Worm (Caenorhabditis elegans) whole organism, L2 larva: ENCODE results near the gene ttr-37.

Source experiments
- C34F6.9 ChIP-seq: fragments of 150-350 bp; optimal IDR thresholded peaks from 2 replicates; lab custom pipeline; 2014; ENCODE audit warnings: missing biosample characterization, missing genetic modification characterization
- F13H6.1 ChIP-seq: sonication (generic microtip); optimal IDR thresholded peaks from 2 replicates; lab custom pipeline; 2016; ENCODE audit warnings: missing genetic modification characterization, missing compliant biosample characterization
- R02D3.7 ChIP-seq: fragments of 150-350 bp; optimal IDR thresholded peaks from 2 replicates; lab custom pipeline; 2014; ENCODE audit warnings: missing biosample characterization, missing genetic modification characterization
- Y55F3AM.14 ChIP-seq: fragments of 200-800 bp; sonication (Bioruptor generic); optimal IDR thresholded peaks from 2 replicates; lab custom pipeline; 2018; ENCODE audit warnings: mild to moderate bottlenecking, missing genetic modification characterization, missing compliant biosample characterization
- ZK546.5 ChIP-seq: sonication (generic microtip); optimal IDR thresholded peaks from 2 replicates; lab custom pipeline; 2017; ENCODE audit warnings: missing biosample characterization, missing genetic modification characterization
- alr-1 ChIP-seq: fragments of 150-350 bp; optimal IDR thresholded peaks from 2 replicates; lab custom pipeline; 2014; ENCODE audit warnings: missing biosample characterization, missing genetic modification characterization
- aly-2 ChIP-seq: fragments of 150-350 bp; optimal IDR thresholded peaks from 2 replicates; lab custom pipeline; 2014; ENCODE audit warnings: missing biosample characterization, missing genetic modification characterization
- ama-1 ChIP-seq: fragments of 150-350 bp; optimal IDR thresholded peaks from 2 replicates; lab custom pipeline; 2018; ENCODE audit warnings: inconsistent platforms
- blmp-1 ChIP-seq: sonication (generic microtip); optimal IDR thresholded peaks from 2 replicates; lab custom pipeline; 2017; ENCODE audit warnings: missing genetic modification characterization, mild to moderate bottlenecking, missing compliant biosample characterization, antibody characterized with exemption, moderate library complexity; ENCODE audit not compliant: insufficient read depth
- ceh-16 ChIP-seq: fragments of 150-350 bp; optimal IDR thresholded peaks from 2 replicates; lab custom pipeline; 2014; ENCODE audit warnings: missing biosample characterization, missing genetic modification characterization
- ceh-82 ChIP-seq: fragments of 150-350 bp; optimal IDR thresholded peaks from 2 replicates; lab custom pipeline; 2014; ENCODE audit warnings: missing biosample characterization, missing genetic modification characterization
- crh-2 ChIP-seq: sonication (generic microtip); optimal IDR thresholded peaks from 2 replicates; lab custom pipeline; 2017; ENCODE audit warnings: missing biosample characterization, missing genetic modification characterization
- dmd-4 ChIP-seq: sonication (generic microtip); optimal IDR thresholded peaks from 2 replicates; lab custom pipeline; 2017; ENCODE audit warnings: missing biosample characterization, missing genetic modification characterization
- egl-27 ChIP-seq: sonication (generic microtip); optimal IDR thresholded peaks from 3 replicates; lab custom pipeline; 2017; ENCODE audit warnings: missing biosample characterization, missing genetic modification reagents, missing genetic modification characterization
- elt-1 ChIP-seq: fragments of 150-350 bp; optimal IDR thresholded peaks from 2 replicates; lab custom pipeline; 2014; ENCODE audit warnings: missing biosample characterization, missing genetic modification characterization
- elt-3 ChIP-seq: sonication (generic microtip); optimal IDR thresholded peaks from 2 replicates; lab custom pipeline; 2017; ENCODE audit warnings: missing biosample characterization, missing genetic modification characterization
- fos-1 ChIP-seq: fragments of 150-350 bp; optimal IDR thresholded peaks from 2 replicates; lab custom pipeline; 2014; ENCODE audit warnings: missing biosample characterization, missing genetic modification characterization
- gmeb-1 ChIP-seq: fragments of 150-350 bp; optimal IDR thresholded peaks from 2 replicates; lab custom pipeline; 2014; ENCODE audit warnings: missing biosample characterization, missing genetic modification characterization
- lin-11 ChIP-seq: fragments of 150-350 bp; sonication (generic microtip); optimal IDR thresholded peaks from 2 replicates; lab custom pipeline; 2014; ENCODE audit warnings: missing biosample characterization, missing genetic modification characterization, inconsistent platforms, mixed read lengths
- lin-13 ChIP-seq: fragments of 150-350 bp; optimal IDR thresholded peaks from 2 replicates; lab custom pipeline; 2014; ENCODE audit warnings: missing biosample characterization, missing genetic modification reagents, missing genetic modification characterization
- lin-39 ChIP-seq: fragments of 150-350 bp; optimal IDR thresholded peaks from 2 replicates; lab custom pipeline; 2014; ENCODE audit warnings: missing biosample characterization, missing genetic modification reagents, missing genetic modification characterization
- lsy-2 ChIP-seq, 2 experiments: fragments of 150-350 bp in 1 of 2; sonication (generic microtip) in 1 of 2; optimal IDR thresholded peaks; 2 replicates each; lab custom pipeline; 2014 to 2017; ENCODE audit warnings: missing biosample characterization in 2 of 2, missing genetic modification characterization in 2 of 2
- mab-5 ChIP-seq: fragments of 150-350 bp; optimal IDR thresholded peaks from 2 replicates; lab custom pipeline; 2014; ENCODE audit warnings: missing biosample characterization, missing genetic modification characterization
- mbf-1 ChIP-seq: sonication (generic microtip); optimal IDR thresholded peaks from 2 replicates; lab custom pipeline; 2017; ENCODE audit warnings: missing biosample characterization, missing genetic modification characterization
- mdl-1 ChIP-seq, 2 experiments: fragments of 150-350 bp in 1 of 2; sonication (generic microtip) in 1 of 2; optimal IDR thresholded peaks; 2 replicates each; lab custom pipeline; 2017; ENCODE audit warnings: missing biosample characterization in 2 of 2, missing genetic modification characterization in 2 of 2
- nhr-10 ChIP-seq: sonication (generic microtip); optimal IDR thresholded peaks from 2 replicates; lab custom pipeline; 2017; ENCODE audit warnings: missing biosample characterization, missing genetic modification characterization
- nhr-11 ChIP-seq: fragments of 150-350 bp; optimal IDR thresholded peaks from 2 replicates; lab custom pipeline; 2014; ENCODE audit warnings: missing biosample characterization, missing genetic modification characterization
- nhr-12 ChIP-seq: fragments of 150-350 bp; optimal IDR thresholded peaks from 2 replicates; lab custom pipeline; 2014; ENCODE audit warnings: missing biosample characterization, missing genetic modification characterization
- nhr-129 ChIP-seq: fragments of 150-350 bp; optimal IDR thresholded peaks from 2 replicates; lab custom pipeline; 2014; ENCODE audit warnings: missing biosample characterization, missing genetic modification characterization
- nhr-21 ChIP-seq: fragments of 150-350 bp; optimal IDR thresholded peaks from 2 replicates; lab custom pipeline; 2014; ENCODE audit warnings: missing biosample characterization, missing genetic modification characterization
- nhr-23 ChIP-seq: fragments of 150-350 bp; optimal IDR thresholded peaks from 2 replicates; lab custom pipeline; 2014; ENCODE audit warnings: missing biosample characterization, missing genetic modification reagents, missing genetic modification characterization
- nhr-237 ChIP-seq: fragments of 150-350 bp; optimal IDR thresholded peaks from 2 replicates; lab custom pipeline; 2014; ENCODE audit warnings: missing biosample characterization, missing genetic modification characterization
- nhr-25 ChIP-seq: fragments of 150-350 bp; sonication (generic microtip); optimal IDR thresholded peaks from 3 replicates; lab custom pipeline; 2014; ENCODE audit warnings: missing biosample characterization, missing genetic modification characterization
- nhr-6 ChIP-seq: fragments of 150-350 bp; optimal IDR thresholded peaks from 2 replicates; lab custom pipeline; 2014; ENCODE audit warnings: missing biosample characterization, missing genetic modification characterization
- nhr-77 ChIP-seq: fragments of 150-350 bp; optimal IDR thresholded peaks from 2 replicates; lab custom pipeline; 2014; ENCODE audit warnings: missing biosample characterization, missing genetic modification characterization
- peb-1 ChIP-seq: fragments of 150-350 bp; optimal IDR thresholded peaks from 2 replicates; lab custom pipeline; 2014; ENCODE audit warnings: missing biosample characterization, missing genetic modification characterization
- sem-4 ChIP-seq: fragments of 150-350 bp; optimal IDR thresholded peaks from 2 replicates; lab custom pipeline; 2014; ENCODE audit warnings: missing biosample characterization, missing genetic modification reagents, missing genetic modification characterization
- skn-1 ChIP-seq: sonication (generic microtip); optimal IDR thresholded peaks from 2 replicates; lab custom pipeline; 2017; ENCODE audit warnings: missing biosample characterization, missing genetic modification characterization
- sma-3 ChIP-seq: sonication (generic microtip); optimal IDR thresholded peaks from 2 replicates; lab custom pipeline; 2016; ENCODE audit warnings: missing genetic modification reagents, missing genetic modification characterization, missing compliant biosample characterization
- sma-9 ChIP-seq, 2 experiments: fragments of 150-350 bp in 1 of 2; sonication (generic microtip) in 1 of 2; optimal IDR thresholded peaks; 2 replicates each; lab custom pipeline; 2014 to 2016; ENCODE audit warnings: missing genetic modification characterization in 2 of 2, mild to moderate bottlenecking in 1 of 2, missing biosample characterization in 1 of 2, missing compliant biosample characterization in 1 of 2, missing genetic modification reagents in 1 of 2, moderate library complexity in 1 of 2
- snpc-4 ChIP-seq: fragments of 150-350 bp; optimal IDR thresholded peaks from 2 replicates; lab custom pipeline; 2014; ENCODE audit warnings: missing biosample characterization, missing genetic modification characterization
- unc-39 ChIP-seq: fragments of 150-350 bp; optimal IDR thresholded peaks from 2 replicates; lab custom pipeline; 2014; ENCODE audit warnings: missing biosample characterization, missing genetic modification characterization
- unc-55 ChIP-seq: fragments of 150-350 bp; sonication (generic microtip); optimal IDR thresholded peaks from 3 replicates; lab custom pipeline; 2014; ENCODE audit warnings: missing biosample characterization, missing genetic modification reagents, missing genetic modification characterization
- unc-62 ChIP-seq: fragments of 150-350 bp; optimal IDR thresholded peaks from 2 replicates; lab custom pipeline; 2014; ENCODE audit warnings: missing biosample characterization, missing genetic modification reagents, missing genetic modification characterization
- zag-1 ChIP-seq: fragments of 150-350 bp; optimal IDR thresholded peaks from 2 replicates; lab custom pipeline; 2014; ENCODE audit warnings: missing biosample characterization, missing genetic modification characterization
- ztf-1 ChIP-seq: fragments of 200-800 bp; sonication (Bioruptor generic); conservative IDR thresholded peaks from 2 replicates; pipeline ENCODE4 v1.3.6; 2022; ENCODE audit warnings: missing genetic modification characterization, missing compliant biosample characterization
- ztf-11 ChIP-seq: sonication (generic microtip); optimal IDR thresholded peaks from 2 replicates; lab custom pipeline; 2017; ENCODE audit warnings: missing biosample characterization, missing genetic modification characterization
- ztf-4 ChIP-seq: fragments of 150-350 bp; optimal IDR thresholded peaks from 2 replicates; lab custom pipeline; 2014; ENCODE audit warnings: missing biosample characterization, missing genetic modification characterization

ttr-37 gene

ce11 chrX:1379391-1379790 is 42.4 kb upstream of the ttr-37 start:
- TF ChIP-seq C34F6.9 (tag; lab: Kevin White, UChicago): no peak
- no peak for TF ChIP-seq nhr-12 (tag; lab: Kevin White, UChicago)
- no peak for TF ChIP-seq ceh-16 (tag; lab: Kevin White, UChicago)
- TF ChIP-seq mbf-1 (tag; lab: Kevin White, UChicago): no peak
- TF ChIP-seq lin-11: peak; percentile 65
- no peak for TF ChIP-seq alr-1 (tag; lab: Kevin White, UChicago)
- peak; percentile 21 for TF ChIP-seq zag-1
- TF ChIP-seq ztf-11 (tag; lab: Kevin White, UChicago): no peak
- TF ChIP-seq Y55F3AM.14 (GFP tag; lab: Kevin White, UChicago): peak; percentile 45
- TF ChIP-seq nhr-23: no peak
- no peak for TF ChIP-seq nhr-10 (tag; lab: Kevin White, UChicago)
- TF ChIP-seq mab-5 (tag; lab: Kevin White, UChicago): no peak
- peak; percentile 32 for TF ChIP-seq unc-55 (GFP tag; lab: Kevin White, UChicago)
- peak; percentile 64 for TF ChIP-seq F13H6.1 (tag; lab: Kevin White, UChicago)
- no peak for TF ChIP-seq dmd-4 (tag; lab: Kevin White, UChicago)
- TF ChIP-seq snpc-4 (tag; lab: Kevin White, UChicago): peak; percentile 43
- no peak for TF ChIP-seq nhr-25
- TF ChIP-seq nhr-11 (tag; lab: Kevin White, UChicago): no peak
- no peak for TF ChIP-seq blmp-1 (tag; lab: Kevin White, UChicago)
- TF ChIP-seq fos-1 (tag; lab: Kevin White, UChicago): peak; percentile 53
- TF ChIP-seq ZK546.5: no peak
- TF ChIP-seq lin-13 (GFP tag; lab: Kevin White, UChicago): peak; percentile 70
- no peak for TF ChIP-seq skn-1 (tag; lab: Kevin White, UChicago)
- TF ChIP-seq peb-1 (tag; lab: Kevin White, UChicago): no peak
- TF ChIP-seq lsy-2 (tag; optimal IDR thresholded peaks at IDR 0.05; lab: Kevin White, UChicago): peak; percentile 36 to 44
- TF ChIP-seq sem-4: peak; percentile 10
- peak; percentile 67 for TF ChIP-seq nhr-21 (tag; lab: Kevin White, UChicago)
- TF ChIP-seq sma-3 (GFP tag; lab: Kevin White, UChicago): peak; percentile 46
- no peak for TF ChIP-seq lin-39
- TF ChIP-seq aly-2 (tag; lab: Kevin White, UChicago): no peak
- peak; percentile 1 for TF ChIP-seq nhr-77
- no peak for TF ChIP-seq nhr-6 (tag; lab: Kevin White, UChicago)
- no peak for TF ChIP-seq ztf-1 (GFP tag; lab: Robert Waterston, UW)
- no peak for TF ChIP-seq R02D3.7 (tag; lab: Kevin White, UChicago)
- TF ChIP-seq ama-1 (lab: Kevin White, UChicago): no peak
- TF ChIP-seq sma-9 (GFP tag; optimal IDR thresholded peaks at IDR 0.05; lab: Kevin White, UChicago): peak; percentile 56
- no peak for TF ChIP-seq sma-9 (tag; optimal IDR thresholded peaks at IDR 0.05; lab: Kevin White, UChicago)
- no peak for TF ChIP-seq ceh-82
- peak; percentile 24 for TF ChIP-seq gmeb-1 (tag; lab: Kevin White, UChicago)
- TF ChIP-seq nhr-237 (tag; lab: Kevin White, UChicago): no peak
- peak in 1 of 2 experiments; percentile 33 for TF ChIP-seq mdl-1 (tag; optimal IDR thresholded peaks at IDR 0.05; lab: Kevin White, UChicago)
- no peak for TF ChIP-seq unc-62 (GFP tag; lab: Kevin White, UChicago)
- no peak for TF ChIP-seq elt-3 (tag; lab: Kevin White, UChicago)
- no peak for TF ChIP-seq unc-39 (tag; lab: Kevin White, UChicago)
- no peak for TF ChIP-seq ztf-4 (tag; lab: Kevin White, UChicago)
- TF ChIP-seq nhr-129: peak; percentile 69
- no peak for TF ChIP-seq egl-27 (tag; lab: Kevin White, UChicago)
- no peak for TF ChIP-seq elt-1
- peak; percentile 61 for TF ChIP-seq crh-2 (tag; lab: Kevin White, UChicago)
